Worm (Caenorhabditis elegans) whole organism, late embryonic: Measurements from ENCODE around the gene B0024.13.

Experiments used
- K09A11.1 ChIP-seq: sonication (generic microtip); optimal IDR thresholded peaks from 2 replicates; lab custom pipeline; 2017; ENCODE audit warnings: antibody characterized with exemption, mild to moderate bottlenecking, missing genetic modification characterization, missing compliant biosample characterization; ENCODE audit not compliant: insufficient read depth
- ama-1 ChIP-seq: fragments of 150-350 bp; optimal IDR thresholded peaks from 2 replicates; lab custom pipeline; 2014
- ceh-34 ChIP-seq: sonication (generic microtip); optimal IDR thresholded peaks from 2 replicates; lab custom pipeline; 2016; ENCODE audit warnings: mild to moderate bottlenecking, missing genetic modification characterization, missing compliant biosample characterization
- ceh-45 ChIP-seq: fragments of 200-800 bp; sonication (Bioruptor generic); IDR thresholded peaks from 2 replicates; pipeline ENCODE4 v1.3.6; 2022; ENCODE audit warnings: missing genetic modification reagents, missing genetic modification characterization, missing compliant biosample characterization
- ceh-48 ChIP-seq: sonication (generic microtip); optimal IDR thresholded peaks from 2 replicates; lab custom pipeline; 2016; ENCODE audit warnings: missing genetic modification characterization, inconsistent platforms, missing compliant biosample characterization
- che-1 ChIP-seq: sonication (generic microtip); optimal IDR thresholded peaks from 2 replicates; lab custom pipeline; 2016; ENCODE audit warnings: mild to moderate bottlenecking, missing genetic modification characterization, missing compliant biosample characterization
- elt-2 ChIP-seq: sonication (generic microtip); optimal IDR thresholded peaks from 2 replicates; lab custom pipeline; 2016; ENCODE audit warnings: missing genetic modification reagents, missing genetic modification characterization, missing compliant biosample characterization
- nhr-11 ChIP-seq: fragments of 150-350 bp; optimal IDR thresholded peaks from 2 replicates; lab custom pipeline; 2014; ENCODE audit warnings: missing biosample characterization, missing genetic modification characterization
- pag-3 ChIP-seq: sonication (generic microtip); optimal IDR thresholded peaks from 2 replicates; lab custom pipeline; 2016; ENCODE audit warnings: missing compliant biosample characterization, missing genetic modification characterization, borderline replicate concordance
- unc-42 ChIP-seq: sonication (generic microtip); optimal IDR thresholded peaks from 2 replicates; lab custom pipeline; 2016; ENCODE audit warnings: missing genotype, missing genetic modification characterization, missing compliant biosample characterization
- unc-86 ChIP-seq: sonication (generic microtip); optimal IDR thresholded peaks from 2 replicates; lab custom pipeline; 2016; ENCODE audit warnings: missing genetic modification characterization, missing compliant biosample characterization

- TF ChIP-seq che-1 (tag; lab: Kevin White, UChicago) (no peak), pag-3 (tag; lab: Kevin White, UChicago) (no peak), ceh-48 (tag; lab: Kevin White, UChicago) (no peak), K09A11.1 (tag; lab: Kevin White, UChicago) (no peak), ama-1 (lab: Kevin White, UChicago) (no peak), unc-42 (tag; lab: Kevin White, UChicago) (no peak), ceh-34 (tag; lab: Kevin White, UChicago) (no peak), nhr-11 (tag; lab: Kevin White, UChicago) (no peak), unc-86 (tag; lab: Kevin White, UChicago) (no peak), elt-2 (tag; lab: Kevin White, UChicago) (no peak), ceh-45 (no peak)
These were observed 26.0 kb upstream of the B0024.13 start, which contains the start of gene col-150 for ce11 chrV:10294549-10294948.
